Fruit fly (Drosophila melanogaster): Measurements from ENCODE around the gene CG46458.

CG46458 gene

DNA sequence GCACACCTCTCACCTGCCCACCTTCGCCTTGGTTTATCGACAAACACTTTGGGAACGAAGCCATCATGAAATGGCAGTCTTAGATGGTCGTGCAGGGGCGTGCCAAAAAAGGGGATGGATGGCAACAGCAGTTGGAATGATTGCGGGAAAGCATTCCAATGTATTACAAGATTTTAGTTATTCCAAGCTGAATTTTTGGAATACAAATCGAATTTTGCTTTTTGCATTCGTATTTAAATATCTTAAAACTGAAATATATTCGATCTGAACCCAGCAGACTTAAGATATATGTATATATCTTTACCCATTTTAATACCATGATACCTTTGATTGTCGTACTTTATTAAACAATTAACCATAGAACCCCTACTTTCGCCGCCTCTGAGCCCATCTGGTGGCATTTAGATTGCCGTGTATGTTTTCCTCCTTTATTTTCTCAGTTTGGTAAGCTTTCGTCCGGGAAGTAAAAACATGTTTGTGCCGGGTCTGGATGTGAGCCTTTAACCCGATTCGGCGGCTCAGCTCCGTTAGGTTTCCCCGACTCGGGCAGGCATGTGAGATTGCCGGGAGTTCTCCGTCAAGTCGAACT is 8.0 kb downstream of the CG46458 start:
- TF ChIP-seq insv (optimal IDR thresholded peaks at IDR 0.05) = no peak
- TF ChIP-seq Myc (optimal IDR thresholded peaks at IDR 0.05) = no peak
- no peak for TF ChIP-seq h (optimal IDR thresholded peaks at IDR 0.05)
- no peak for TF ChIP-seq Sin3A (optimal IDR thresholded peaks at IDR 0.05)
- TF ChIP-seq ttk (optimal IDR thresholded peaks at IDR 0.05) = no peak
- TF ChIP-seq psq (optimal IDR thresholded peaks at IDR 0.05) = no peak

DNA sequence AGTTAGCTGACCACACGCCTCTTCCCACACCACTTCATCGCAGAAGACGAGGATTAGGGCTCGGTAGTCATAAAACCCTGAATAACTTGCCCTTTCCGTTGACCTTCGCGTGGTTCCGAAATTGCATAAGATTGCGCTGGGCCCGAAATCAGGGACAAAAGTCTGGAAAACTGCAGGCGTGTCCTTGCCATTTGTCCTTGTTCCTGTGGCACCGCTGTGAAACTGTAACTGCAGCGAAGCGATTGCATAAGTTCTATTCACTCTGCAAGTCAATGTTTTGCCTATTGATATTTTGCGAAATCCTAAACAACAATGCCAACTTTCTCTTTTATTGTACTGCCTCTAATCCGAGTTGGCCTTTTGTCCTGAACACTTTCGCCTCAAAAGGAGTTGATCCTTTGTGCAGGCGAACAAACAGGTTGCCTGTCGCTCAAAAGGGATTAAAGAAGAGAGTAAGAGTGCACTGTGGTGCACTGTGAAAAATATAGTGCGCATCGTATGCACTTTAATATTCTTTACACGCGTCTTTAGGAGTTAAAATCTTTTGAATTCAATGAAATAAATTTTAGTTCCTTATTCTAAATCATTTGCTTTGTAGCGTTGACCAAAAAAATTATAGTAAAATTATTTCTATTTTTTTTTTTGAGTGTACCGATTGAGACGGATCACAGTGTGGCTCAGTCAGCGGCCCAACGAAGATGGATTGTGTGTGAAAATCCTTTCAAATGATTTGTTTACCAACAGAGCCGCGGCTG is 9.0 kb downstream of the CG46458 start:
- no peak for TF ChIP-seq Myc (optimal IDR thresholded peaks at IDR 0.05)
- TF ChIP-seq psq (optimal IDR thresholded peaks at IDR 0.05) = no peak
- TF ChIP-seq insv (optimal IDR thresholded peaks at IDR 0.05) = no peak
- no peak for TF ChIP-seq ttk (optimal IDR thresholded peaks at IDR 0.05)
- no peak for TF ChIP-seq Sin3A (optimal IDR thresholded peaks at IDR 0.05)
- no peak for TF ChIP-seq h (optimal IDR thresholded peaks at IDR 0.05)

DNA sequence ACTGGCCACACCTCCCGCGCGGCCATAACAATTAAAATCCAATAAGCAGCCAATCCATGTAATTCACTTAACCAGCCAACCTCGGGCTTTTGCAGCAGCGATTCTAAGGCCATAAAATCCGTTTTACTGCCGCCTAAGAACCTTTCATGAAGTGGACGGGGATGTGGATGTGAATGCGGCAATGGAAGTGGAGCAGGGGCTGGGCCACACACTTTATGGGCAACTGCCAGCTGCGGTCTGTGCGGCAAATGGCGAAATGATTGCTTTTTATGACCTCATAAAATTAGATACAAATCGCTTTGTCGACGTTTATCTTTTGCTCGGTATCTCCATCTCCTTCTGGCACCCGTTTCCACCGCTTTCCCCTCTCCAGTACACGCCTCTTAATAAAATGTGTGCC is 13.2 kb downstream of the CG46458 start:
- TF ChIP-seq Sin3A (optimal IDR thresholded peaks at IDR 0.05) (no peak), psq (optimal IDR thresholded peaks at IDR 0.05) (no peak), ttk (optimal IDR thresholded peaks at IDR 0.05) (no peak), Myc (optimal IDR thresholded peaks at IDR 0.05) (no peak), insv (optimal IDR thresholded peaks at IDR 0.05) (no peak), h (optimal IDR thresholded peaks at IDR 0.05) (no peak)

dm6 chr3R:6939654-6940053 is 18.5 kb downstream of the CG46458 start:
- TF ChIP-seq Sin3A (optimal IDR thresholded peaks at IDR 0.05) (no peak), Myc (optimal IDR thresholded peaks at IDR 0.05) (no peak), ttk (optimal IDR thresholded peaks at IDR 0.05) (no peak), h (optimal IDR thresholded peaks at IDR 0.05) (no peak), insv (optimal IDR thresholded peaks at IDR 0.05) (no peak), psq (optimal IDR thresholded peaks at IDR 0.05) (no peak)

- no peak for TF ChIP-seq Sin3A (optimal IDR thresholded peaks at IDR 0.05)
- TF ChIP-seq psq (optimal IDR thresholded peaks at IDR 0.05) = no peak
- no peak for TF ChIP-seq Myc (optimal IDR thresholded peaks at IDR 0.05)
- TF ChIP-seq insv (optimal IDR thresholded peaks at IDR 0.05) = no peak
Measured at dm6 chr3R:6937731-6938130, 20.4 kb downstream of the CG46458 start.

DNA sequence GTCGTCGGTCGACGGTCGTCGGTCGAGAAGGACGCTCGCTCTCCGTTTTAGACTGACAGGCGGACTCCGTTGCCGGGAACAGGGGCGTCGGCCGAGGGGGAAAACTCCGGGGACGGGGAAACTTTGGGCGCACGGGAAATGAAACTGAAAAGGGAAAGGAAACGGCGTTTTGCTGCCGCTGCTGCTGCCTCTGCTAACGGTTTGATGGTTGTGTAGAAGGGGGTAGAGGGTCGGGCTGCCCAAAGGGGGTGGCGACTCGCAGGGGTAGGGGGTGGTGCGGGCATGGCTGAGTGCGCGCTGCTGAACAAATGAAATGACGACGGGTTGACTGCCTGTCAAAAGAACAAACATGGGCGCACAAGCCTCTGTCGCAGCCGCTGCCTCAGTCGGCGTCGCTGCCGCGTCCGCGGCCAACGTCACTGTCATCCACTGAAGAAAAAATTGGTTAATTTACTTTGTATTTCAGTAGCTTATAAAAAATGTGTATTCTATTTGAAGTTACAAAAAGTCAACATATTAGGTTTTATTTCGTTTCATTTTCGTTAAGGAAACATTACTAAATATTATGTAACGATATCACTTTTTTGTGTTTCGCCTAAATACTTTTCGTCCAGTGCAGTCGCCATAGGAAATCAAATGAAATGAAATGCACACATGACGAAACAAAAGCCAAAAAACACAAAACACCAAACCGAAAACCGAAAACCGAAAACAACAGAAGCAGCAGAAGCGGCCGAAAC is 22.2 kb downstream of the CG46458 start:
- TF ChIP-seq psq (optimal IDR thresholded peaks at IDR 0.05) = no peak
- TF ChIP-seq insv (optimal IDR thresholded peaks at IDR 0.05) = no peak

dm6 chr3R:6935208-6935607 is 23.0 kb downstream of the CG46458 start:
- TF ChIP-seq Myc (optimal IDR thresholded peaks at IDR 0.05) (no peak), h (optimal IDR thresholded peaks at IDR 0.05) (no peak), ttk (optimal IDR thresholded peaks at IDR 0.05) (no peak), psq (optimal IDR thresholded peaks at IDR 0.05) (no peak), Sin3A (optimal IDR thresholded peaks at IDR 0.05) (no peak), insv (optimal IDR thresholded peaks at IDR 0.05) (no peak)

DNA sequence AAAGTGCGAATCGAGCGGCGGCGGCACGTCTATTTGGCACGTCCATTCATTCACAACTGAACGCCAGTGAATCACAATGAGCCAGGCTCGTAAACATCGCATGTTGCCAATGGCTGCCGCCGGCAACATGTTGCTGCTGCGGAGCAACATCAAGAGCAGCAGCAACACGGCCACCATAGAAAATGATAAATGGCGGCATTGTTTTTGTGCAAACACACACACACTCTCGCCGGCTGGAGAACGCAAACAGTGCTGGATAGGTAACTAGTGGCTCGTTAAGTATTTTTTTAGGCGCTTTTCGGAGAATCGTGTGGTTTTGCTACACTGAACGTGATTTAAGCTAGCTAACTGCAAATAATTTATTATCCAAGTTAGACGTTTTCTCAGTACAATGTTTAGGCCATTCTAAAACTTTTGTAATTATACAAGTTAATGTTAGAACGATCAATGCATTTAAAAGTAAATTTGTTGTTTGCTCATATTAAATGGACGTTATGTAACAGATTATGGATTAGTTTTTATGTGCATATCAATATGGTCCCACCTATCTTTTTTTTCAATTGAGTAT is 25.3 kb downstream of the CG46458 start:
- no peak for TF ChIP-seq h (optimal IDR thresholded peaks at IDR 0.05)
- no peak for TF ChIP-seq Myc (optimal IDR thresholded peaks at IDR 0.05)
- no peak for TF ChIP-seq Sin3A (optimal IDR thresholded peaks at IDR 0.05)
- no peak for TF ChIP-seq psq (optimal IDR thresholded peaks at IDR 0.05)
- TF ChIP-seq ttk (optimal IDR thresholded peaks at IDR 0.05) = no peak
- no peak for TF ChIP-seq insv (optimal IDR thresholded peaks at IDR 0.05)

DNA sequence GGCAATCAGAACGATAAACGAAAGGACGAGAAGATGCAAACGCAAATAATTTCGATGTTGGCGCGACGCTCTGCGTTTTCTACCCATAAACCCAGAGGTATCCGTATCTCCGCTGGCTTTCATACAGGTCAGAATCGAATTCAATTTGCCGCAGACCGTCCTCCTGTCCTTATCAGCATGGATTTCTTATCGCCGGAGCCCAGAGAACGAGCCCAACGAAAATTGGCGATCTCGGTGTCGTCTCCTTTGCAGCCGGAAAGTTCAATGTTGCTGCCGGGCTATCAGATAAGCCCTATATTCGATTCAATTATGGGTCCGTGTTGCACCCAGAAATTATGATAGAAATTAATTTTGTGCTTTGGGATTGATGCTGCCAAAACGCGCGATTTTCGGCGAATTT is 26.1 kb downstream of the CG46458 start:
- TF ChIP-seq Myc (optimal IDR thresholded peaks at IDR 0.05) (no peak), psq (optimal IDR thresholded peaks at IDR 0.05) (no peak), h (optimal IDR thresholded peaks at IDR 0.05) (no peak), Sin3A (optimal IDR thresholded peaks at IDR 0.05) (no peak), insv (optimal IDR thresholded peaks at IDR 0.05) (no peak), ttk (optimal IDR thresholded peaks at IDR 0.05) (no peak)

dm6 chr3R:6930447-6930846 is 27.7 kb downstream of the CG46458 start:
- TF ChIP-seq Sin3A (optimal IDR thresholded peaks at IDR 0.05) = no peak
- TF ChIP-seq Myc (optimal IDR thresholded peaks at IDR 0.05) = no peak
- no peak for TF ChIP-seq insv (optimal IDR thresholded peaks at IDR 0.05)
- no peak for TF ChIP-seq psq (optimal IDR thresholded peaks at IDR 0.05)
- no peak for TF ChIP-seq h (optimal IDR thresholded peaks at IDR 0.05)
- no peak for TF ChIP-seq ttk (optimal IDR thresholded peaks at IDR 0.05)

DNA sequence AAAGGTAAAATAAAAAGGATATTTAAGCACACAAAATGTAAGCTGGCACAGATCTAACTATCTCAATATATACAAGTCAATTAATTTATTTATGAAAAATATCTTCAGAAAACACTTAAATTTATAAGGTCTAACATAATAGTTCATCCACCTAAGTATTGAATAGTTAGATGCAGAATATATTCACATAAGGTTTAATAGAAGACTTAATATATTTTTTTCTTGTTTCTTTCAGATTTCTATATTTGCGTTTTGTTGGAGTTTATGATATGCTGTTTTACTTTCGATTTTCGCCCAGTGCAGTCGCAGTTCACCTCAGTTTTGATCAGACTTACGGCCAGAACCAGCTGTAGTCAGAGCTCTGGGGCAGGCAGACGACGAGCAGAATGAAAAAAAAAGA is 29.0 kb downstream of the CG46458 start:
- TF ChIP-seq psq (optimal IDR thresholded peaks at IDR 0.05) (no peak), Sin3A (optimal IDR thresholded peaks at IDR 0.05) (no peak), insv (optimal IDR thresholded peaks at IDR 0.05) (no peak), ttk (optimal IDR thresholded peaks at IDR 0.05) (no peak), h (optimal IDR thresholded peaks at IDR 0.05) (no peak), Myc (optimal IDR thresholded peaks at IDR 0.05) (no peak)

dm6 chr3R:6924235-6924634 is 33.9 kb downstream of the CG46458 start:
- TF ChIP-seq Sin3A (optimal IDR thresholded peaks at IDR 0.05) (no peak), Myc (optimal IDR thresholded peaks at IDR 0.05) (no peak), h (optimal IDR thresholded peaks at IDR 0.05) (no peak), insv (optimal IDR thresholded peaks at IDR 0.05) (no peak), ttk (optimal IDR thresholded peaks at IDR 0.05) (no peak), psq (optimal IDR thresholded peaks at IDR 0.05) (no peak)
